Fruit fly (Drosophila melanogaster) whole organism, prepupa: Measurements from ENCODE around the gene CG11889.

Experiments used
- CG10669 ChIP-seq: fragments of 200-800 bp; sonication (Bioruptor generic); optimal IDR thresholded peaks from 3 replicates; lab custom pipeline; 2018; ENCODE audit warnings: missing biosample characterization, mild to moderate bottlenecking, missing genetic modification characterization, moderate library complexity
- CG11294 ChIP-seq: fragments of 200-800 bp; sonication (Bioruptor generic); IDR thresholded peaks from 2 replicates; pipeline ENCODE4 v1.3.6; 2022; ENCODE audit warnings: missing biosample characterization, missing genetic modification characterization
- CG11902 ChIP-seq: fragments of 200-800 bp; sonication (Bioruptor generic); optimal IDR thresholded peaks from 3 replicates; lab custom pipeline; 2016; ENCODE audit warnings: missing biosample characterization, missing genetic modification characterization
- CG1621 ChIP-seq: fragments of 200-800 bp; sonication (Bioruptor generic); optimal IDR thresholded peaks from 3 replicates; lab custom pipeline; 2018; ENCODE audit warnings: missing biosample characterization, mild to moderate bottlenecking, missing genetic modification characterization
- CG31627 ChIP-seq: fragments of 200-800 bp; sonication (Bioruptor generic); optimal IDR thresholded peaks from 3 replicates; lab custom pipeline; 2016; ENCODE audit warnings: missing biosample characterization, missing genetic modification characterization
- CG32006 ChIP-seq: fragments of 200-800 bp; sonication (Bioruptor generic); optimal IDR thresholded peaks from 3 replicates; lab custom pipeline; 2017; ENCODE audit warnings: missing biosample characterization, mild to moderate bottlenecking, missing genetic modification characterization
- CG6792 ChIP-seq: fragments of 200-800 bp; sonication (Bioruptor generic); optimal IDR thresholded peaks from 3 replicates; lab custom pipeline; 2016; ENCODE audit warnings: missing biosample characterization, missing genetic modification characterization
- CG6808 ChIP-seq: fragments of 200-800 bp; sonication (Bioruptor generic); optimal IDR thresholded peaks from 3 replicates; lab custom pipeline; 2017; ENCODE audit warnings: missing biosample characterization, missing genetic modification characterization, mild to moderate bottlenecking, moderate library complexity, missing genetic modification reagents
- CG8119 ChIP-seq: fragments of 200-800 bp; sonication (Bioruptor generic); IDR thresholded peaks from 3 replicates; pipeline ENCODE4 v1.3.6; 2022; ENCODE audit warnings: missing biosample characterization, missing genetic modification characterization
- CG9139 ChIP-seq: fragments of 200-800 bp; sonication (Bioruptor generic); optimal IDR thresholded peaks from 3 replicates; lab custom pipeline; 2017; ENCODE audit warnings: missing biosample characterization, mild to moderate bottlenecking, missing genetic modification characterization
- Eip75B ChIP-seq: fragments of 200-800 bp; sonication (Bioruptor generic); optimal IDR thresholded peaks from 3 replicates; lab custom pipeline; 2016; ENCODE audit warnings: missing biosample characterization, missing genetic modification characterization
- Eip78C ChIP-seq: fragments of 200-800 bp; sonication (Bioruptor generic); peaks from one replicate; lab custom pipeline; 2016; ENCODE audit warnings: missing biosample characterization, missing genetic modification characterization
- Ets21C ChIP-seq: fragments of 200-800 bp; sonication (Bioruptor generic); optimal IDR thresholded peaks from 3 replicates; lab custom pipeline; 2016; ENCODE audit warnings: missing biosample characterization, missing genetic modification characterization
- Hr38 ChIP-seq: sonication (Bioruptor generic); optimal IDR thresholded peaks from 2 replicates; lab custom pipeline; 2016; ENCODE audit warnings: missing biosample characterization, missing genetic modification characterization
- Hr39 ChIP-seq: fragments of 200-800 bp; sonication (Bioruptor generic); optimal IDR thresholded peaks from 2 replicates; lab custom pipeline; 2016; ENCODE audit warnings: missing biosample characterization, missing genetic modification characterization
- Hr4 ChIP-seq: fragments of 200-800 bp; sonication (Bioruptor generic); optimal IDR thresholded peaks from 3 replicates; lab custom pipeline; 2016; ENCODE audit warnings: missing biosample characterization, missing genetic modification characterization
- Smox ChIP-seq: fragments of 200-800 bp; sonication (Bioruptor generic); optimal IDR thresholded peaks from 3 replicates; lab custom pipeline; 2016; ENCODE audit warnings: missing biosample characterization, missing genetic modification characterization
- Sox14 ChIP-seq: fragments of 200-800 bp; sonication (Bioruptor generic); optimal IDR thresholded peaks from 3 replicates; lab custom pipeline; 2016; ENCODE audit warnings: missing biosample characterization, missing genetic modification characterization
- Sox15 ChIP-seq: fragments of 200-800 bp; sonication (Bioruptor generic); optimal IDR thresholded peaks from 3 replicates; lab custom pipeline; 2016; ENCODE audit warnings: missing biosample characterization, missing genetic modification characterization
- achi ChIP-seq: fragments of 200-800 bp; sonication (Bioruptor generic); optimal IDR thresholded peaks from 3 replicates; lab custom pipeline; 2016; ENCODE audit warnings: missing biosample characterization, missing genetic modification characterization
- cyc ChIP-seq: fragments of 200-800 bp; sonication (Bioruptor generic); optimal IDR thresholded peaks from 3 replicates; lab custom pipeline; 2016; ENCODE audit warnings: missing biosample characterization, missing genetic modification characterization
- dac ChIP-seq: fragments of 200-800 bp; sonication (Bioruptor generic); optimal IDR thresholded peaks from 2 replicates; lab custom pipeline; 2017; ENCODE audit warnings: missing biosample characterization, mild to moderate bottlenecking, missing genetic modification characterization
- eg ChIP-seq: fragments of 200-800 bp; sonication (Bioruptor generic); IDR thresholded peaks from 3 replicates; pipeline ENCODE4 v1.3.6; 2022; ENCODE audit warnings: missing biosample characterization, missing genetic modification characterization
- lz ChIP-seq: fragments of 200-800 bp; sonication (Bioruptor generic); optimal IDR thresholded peaks from 3 replicates; lab custom pipeline; 2016; ENCODE audit warnings: missing biosample characterization, missing genetic modification characterization
- salr ChIP-seq, 2 experiments: fragments of 200-800 bp; sonication (Bioruptor generic); optimal IDR thresholded peaks; 3 replicates each; lab custom pipeline; 2016 to 2018; ENCODE audit warnings: missing biosample characterization in 2 of 2, missing genetic modification characterization in 2 of 2, mild to moderate bottlenecking in 1 of 2
- spab ChIP-seq: fragments of 200-800 bp; sonication (Bioruptor generic); optimal IDR thresholded peaks from 2 replicates; lab custom pipeline; 2017; ENCODE audit warnings: missing biosample characterization, mild to moderate bottlenecking, missing genetic modification characterization, missing genetic modification reagents
- ss ChIP-seq, 2 experiments: fragments of 200-800 bp; sonication (Bioruptor generic); optimal IDR thresholded peaks; 2 replicates in 1 of 2; 3 replicates in 1 of 2; lab custom pipeline; 2017 to 2018; ENCODE audit warnings: mild to moderate bottlenecking in 2 of 2, missing biosample characterization in 2 of 2, missing genetic modification characterization in 2 of 2, moderate library complexity in 1 of 2
- svp ChIP-seq: fragments of 200-800 bp; sonication (Bioruptor generic); peaks from one replicate; lab custom pipeline; 2016; ENCODE audit warnings: missing biosample characterization, missing genetic modification characterization
- topi ChIP-seq: fragments of 200-800 bp; sonication (Bioruptor generic); optimal IDR thresholded peaks from 3 replicates; lab custom pipeline; 2016; ENCODE audit warnings: missing biosample characterization, missing genetic modification characterization
- vri ChIP-seq: fragments of 200-800 bp; sonication (Bioruptor generic); optimal IDR thresholded peaks from 3 replicates; lab custom pipeline; 2016; ENCODE audit warnings: missing biosample characterization, mild to moderate bottlenecking, missing genetic modification characterization

CG11889 gene

DNA sequence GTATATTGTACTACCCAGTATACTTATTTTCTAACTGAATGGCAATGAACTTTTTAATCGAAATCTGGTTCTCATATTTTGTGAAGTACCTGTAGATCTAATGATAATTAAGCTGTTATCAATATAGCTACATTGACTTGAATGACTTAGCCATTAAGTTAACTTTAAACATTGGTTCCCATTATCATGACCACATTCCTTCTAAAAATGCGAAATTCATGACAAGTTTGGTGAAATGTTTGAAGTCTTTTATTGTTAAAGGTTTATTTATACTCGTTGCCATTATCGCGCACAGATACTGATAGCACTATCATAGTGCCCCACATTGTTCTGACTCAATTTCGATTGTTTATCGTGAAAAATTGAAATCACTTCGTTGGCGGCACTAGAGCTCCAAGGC, 50.9 kb downstream of the CG11889 start:
- TF ChIP-seq dac (GFP tag; lab: Kevin White, UChicago) (no peak), Hr38 (GFP tag; lab: Kevin White, UChicago) (no peak), spab (GFP tag; lab: Kevin White, UChicago) (no peak), CG32006 (GFP tag; lab: Kevin White, UChicago) (no peak), CG6808 (GFP tag; lab: Kevin White, UChicago) (no peak), Hr39 (GFP tag; lab: Kevin White, UChicago) (no peak), CG8119 (no peak), achi (GFP tag; lab: Kevin White, UChicago) (no peak), CG11294 (GFP tag; lab: Robert Waterston, UW) (no peak), cyc (no peak), salr (GFP tag; optimal IDR thresholded peaks at IDR 0.05; lab: Kevin White, UChicago) (no peak), Sox14 (GFP tag; lab: Kevin White, UChicago) (no peak), Eip78C (GFP tag; lab: Kevin White, UChicago) (no peak), eg (GFP tag; lab: Robert Waterston, UW) (no peak), Eip75B (GFP tag; lab: Kevin White, UChicago) (no peak), Ets21C (GFP tag; lab: Kevin White, UChicago) (no peak), lz (GFP tag; lab: Kevin White, UChicago) (no peak), Smox (GFP tag; lab: Kevin White, UChicago) (no peak)
- TF ChIP-seq, all 60 proteins: peak for 0

DNA sequence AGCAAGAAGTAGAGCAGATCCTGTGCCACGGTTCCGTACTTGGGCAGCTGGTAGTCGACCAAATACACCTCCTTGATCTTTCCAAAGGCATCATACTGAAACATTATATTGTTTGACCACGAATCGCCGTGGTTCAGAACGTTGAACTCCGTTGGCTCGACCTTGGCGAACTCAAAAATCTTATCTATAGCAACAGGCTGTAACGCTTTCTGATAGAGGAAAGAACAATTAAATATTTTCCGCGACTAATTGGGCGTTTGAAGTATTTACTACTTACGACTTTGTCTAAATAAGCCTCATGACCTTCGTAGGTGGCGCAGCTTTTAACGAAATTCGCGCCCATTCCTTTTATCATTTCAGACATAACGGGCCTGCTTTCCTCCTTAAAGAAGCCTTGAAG, 51.7 kb downstream of the CG11889 start:
- TF ChIP-seq Hr38 (GFP tag; lab: Kevin White, UChicago): no peak
- TF ChIP-seq CG1621 (tag; lab: Kevin White, UChicago): no peak
- TF ChIP-seq svp (GFP tag; lab: Kevin White, UChicago): peak; percentile 72

DNA sequence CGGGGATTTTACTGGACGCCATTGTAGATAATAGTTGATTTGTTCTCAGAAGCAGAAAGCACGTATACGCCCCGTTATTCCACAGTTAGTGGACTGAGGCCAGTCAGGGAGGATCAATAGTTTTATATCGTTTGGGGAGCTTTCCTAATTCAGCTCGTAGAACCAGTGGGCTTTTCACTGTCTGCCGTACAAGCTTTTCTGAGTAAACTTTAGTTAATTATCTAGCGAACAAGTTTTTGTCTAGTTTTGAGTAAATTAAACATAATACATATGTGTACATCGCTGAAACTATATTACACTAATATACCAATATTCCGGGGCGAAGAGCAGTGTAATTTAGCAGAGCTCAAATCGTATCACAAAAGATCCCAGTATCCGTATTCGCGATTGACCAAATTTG, 52.6 kb downstream of the CG11889 start, which contains the start of gene CG10562:
TSS of gene CG10562 (minus strand) at position 101 of the 400 bp plus-strand sequence.
- TF ChIP-seq CG9139 (GFP tag; lab: Kevin White, UChicago) (no peak), CG31627 (GFP tag; lab: Kevin White, UChicago) (no peak), CG10669 (GFP tag; lab: Kevin White, UChicago) (no peak), eg (GFP tag; lab: Robert Waterston, UW) (no peak), spab (GFP tag; lab: Kevin White, UChicago) (no peak), vri (GFP tag; lab: Kevin White, UChicago) (no peak), achi (GFP tag; lab: Kevin White, UChicago) (no peak), dac (GFP tag; lab: Kevin White, UChicago) (no peak), cyc (no peak), Hr4 (GFP tag; lab: Kevin White, UChicago) (no peak), CG6792 (GFP tag; lab: Kevin White, UChicago) (no peak), ss (GFP tag; optimal IDR thresholded peaks at IDR 0.05; lab: Kevin White, UChicago) (no peak), CG11902 (GFP tag; lab: Kevin White, UChicago) (no peak), Sox15 (GFP tag; lab: Kevin White, UChicago) (no peak), Hr39 (GFP tag; lab: Kevin White, UChicago) (no peak), topi (GFP tag; lab: Kevin White, UChicago) (no peak)
- TF ChIP-seq, all 60 proteins: peak for 0
